Fruit fly (Drosophila melanogaster) whole organism, prepupa: Measurements from ENCODE around the gene CG9117.

Source experiments
- CG11294 ChIP-seq: fragments of 200-800 bp; sonication (Bioruptor generic); IDR thresholded peaks from 2 replicates; pipeline ENCODE4 v1.3.6; 2022; ENCODE audit warnings: missing biosample characterization, missing genetic modification characterization
- CG11902 ChIP-seq: fragments of 200-800 bp; sonication (Bioruptor generic); optimal IDR thresholded peaks from 3 replicates; lab custom pipeline; 2016; ENCODE audit warnings: missing biosample characterization, missing genetic modification characterization
- CG1621 ChIP-seq: fragments of 200-800 bp; sonication (Bioruptor generic); optimal IDR thresholded peaks from 3 replicates; lab custom pipeline; 2018; ENCODE audit warnings: missing biosample characterization, mild to moderate bottlenecking, missing genetic modification characterization
- CG3032 ChIP-seq: fragments of 200-800 bp; optimal IDR thresholded peaks from 2 replicates; lab custom pipeline; 2019; ENCODE audit warnings: missing biosample characterization, mild to moderate bottlenecking, missing genetic modification characterization, moderate library complexity
- CG6276 ChIP-seq: fragments of 200-800 bp; sonication (Bioruptor generic); optimal IDR thresholded peaks from 2 replicates; lab custom pipeline; 2017; ENCODE audit warnings: missing biosample characterization, mild to moderate bottlenecking, missing genetic modification characterization
- CG6808 ChIP-seq: fragments of 200-800 bp; sonication (Bioruptor generic); optimal IDR thresholded peaks from 3 replicates; lab custom pipeline; 2017; ENCODE audit warnings: missing biosample characterization, missing genetic modification characterization, mild to moderate bottlenecking, moderate library complexity, missing genetic modification reagents
- CG6854 ChIP-seq: fragments of 200-800 bp; sonication (Bioruptor generic); optimal IDR thresholded peaks from 2 replicates; lab custom pipeline; 2017; ENCODE audit warnings: missing biosample characterization, mild to moderate bottlenecking, missing genetic modification characterization
- Eip75B ChIP-seq: fragments of 200-800 bp; sonication (Bioruptor generic); optimal IDR thresholded peaks from 3 replicates; lab custom pipeline; 2016; ENCODE audit warnings: missing biosample characterization, missing genetic modification characterization
- Eip78C ChIP-seq: fragments of 200-800 bp; sonication (Bioruptor generic); peaks from one replicate; lab custom pipeline; 2016; ENCODE audit warnings: missing biosample characterization, missing genetic modification characterization
- Ets21C ChIP-seq: fragments of 200-800 bp; sonication (Bioruptor generic); optimal IDR thresholded peaks from 3 replicates; lab custom pipeline; 2016; ENCODE audit warnings: missing biosample characterization, missing genetic modification characterization
- Gug ChIP-seq: fragments of 200-800 bp; sonication (Bioruptor generic); IDR thresholded peaks from 2 replicates; pipeline ENCODE4 v1.3.6; 2022; ENCODE audit warnings: missing biosample characterization, missing genetic modification characterization
- OdsH ChIP-seq: fragments of 200-800 bp; sonication (Bioruptor generic); optimal IDR thresholded peaks from 3 replicates; lab custom pipeline; 2016; ENCODE audit warnings: missing biosample characterization, missing genetic modification characterization
- achi ChIP-seq: fragments of 200-800 bp; sonication (Bioruptor generic); optimal IDR thresholded peaks from 3 replicates; lab custom pipeline; 2016; ENCODE audit warnings: missing biosample characterization, missing genetic modification characterization
- eg ChIP-seq: fragments of 200-800 bp; sonication (Bioruptor generic); IDR thresholded peaks from 3 replicates; pipeline ENCODE4 v1.3.6; 2022; ENCODE audit warnings: missing biosample characterization, missing genetic modification characterization
- fd59A ChIP-seq: fragments of 200-800 bp; sonication (Bioruptor generic); optimal IDR thresholded peaks from 2 replicates; lab custom pipeline; 2017; ENCODE audit warnings: missing biosample characterization, mild to moderate bottlenecking, missing genetic modification characterization, missing genetic modification reagents
- fkh ChIP-seq: fragments of 200-800 bp; sonication (Bioruptor generic); optimal IDR thresholded peaks from 3 replicates; lab custom pipeline; 2017; ENCODE audit warnings: missing biosample characterization, mild to moderate bottlenecking, missing genetic modification characterization, moderate library complexity
- spab ChIP-seq: fragments of 200-800 bp; sonication (Bioruptor generic); optimal IDR thresholded peaks from 2 replicates; lab custom pipeline; 2017; ENCODE audit warnings: missing biosample characterization, mild to moderate bottlenecking, missing genetic modification characterization, missing genetic modification reagents
- ss ChIP-seq, 2 experiments: fragments of 200-800 bp; sonication (Bioruptor generic); optimal IDR thresholded peaks; 2 replicates in 1 of 2; 3 replicates in 1 of 2; lab custom pipeline; 2017 to 2018; ENCODE audit warnings: mild to moderate bottlenecking in 2 of 2, missing biosample characterization in 2 of 2, missing genetic modification characterization in 2 of 2, moderate library complexity in 1 of 2
- vri ChIP-seq: fragments of 200-800 bp; sonication (Bioruptor generic); optimal IDR thresholded peaks from 3 replicates; lab custom pipeline; 2016; ENCODE audit warnings: missing biosample characterization, mild to moderate bottlenecking, missing genetic modification characterization

CG9117 gene

dm6 chr2L:5990447-5990846, 47.3 kb downstream of the CG9117 start:
- TF ChIP-seq Ets21C (GFP tag; lab: Kevin White, UChicago), result no peak
- TF ChIP-seq fkh (GFP tag; lab: Kevin White, UChicago), result no peak
- no peak for TF ChIP-seq OdsH (GFP tag; lab: Kevin White, UChicago)
- no peak for TF ChIP-seq CG11294 (GFP tag; lab: Robert Waterston, UW)
- TF ChIP-seq CG6854 (GFP tag; lab: Kevin White, UChicago), result no peak
- peak; percentile 31; the same call in 1 of the 3 replicates for TF ChIP-seq eg (GFP tag; lab: Robert Waterston, UW)
- no peak for TF ChIP-seq CG1621 (tag; lab: Kevin White, UChicago)
- no peak for TF ChIP-seq Gug
- no peak for TF ChIP-seq fd59A
- TF ChIP-seq CG6808 (GFP tag; lab: Kevin White, UChicago), result peak; percentile 39
- peak; percentile 3 for TF ChIP-seq spab (GFP tag; lab: Kevin White, UChicago)
- TF ChIP-seq ss (GFP tag; optimal IDR thresholded peaks at IDR 0.05; lab: Kevin White, UChicago), result peak in 1 of 2 experiments; percentile 49
- TF ChIP-seq Eip75B (GFP tag; lab: Kevin White, UChicago), result no peak
- TF ChIP-seq CG6276, result no peak
- no peak for TF ChIP-seq achi
- TF ChIP-seq CG3032, result no peak
- peak; percentile 54 for TF ChIP-seq Eip78C (GFP tag; lab: Kevin White, UChicago)

- TF ChIP-seq vri (GFP tag; lab: Kevin White, UChicago), result peak; percentile 39
- TF ChIP-seq CG11902 (GFP tag; lab: Kevin White, UChicago), result no peak
These were observed 49.3 kb downstream of the CG9117 start for dm6 chr2L:5988115-5989092.
